Worm (Caenorhabditis elegans): ENCODE data around the gene C49F5.6.

The C49F5.6 gene

ce11 chrX:11993327-11993726 lies 5.2 kb downstream of the C49F5.6 start:
- TF ChIP-seq ama-1 (optimal IDR thresholded peaks at IDR 0.05), result no peak
- TF ChIP-seq nhr-11 (tag; optimal IDR thresholded peaks at IDR 0.05), result no peak
- no peak for TF ChIP-seq pqm-1 (tag; optimal IDR thresholded peaks at IDR 0.05)
- TF ChIP-seq nhr-28 (tag; optimal IDR thresholded peaks at IDR 0.05), result no peak
- peak; percentile 12 for TF ChIP-seq elt-2 (tag; optimal IDR thresholded peaks at IDR 0.05)
- no peak for TF ChIP-seq nhr-43 (tag; optimal IDR thresholded peaks at IDR 0.05; ENCODE audit: poor library complexity, severe bottlenecking)
- no peak for TF ChIP-seq daf-12 (tag; optimal IDR thresholded peaks at IDR 0.05)
- TF ChIP-seq jun-1 (tag; optimal IDR thresholded peaks at IDR 0.05), result no peak
- TF ChIP-seq ztf-4 (tag; optimal IDR thresholded peaks at IDR 0.05), result no peak

- TF ChIP-seq tbx-2 (tag; optimal IDR thresholded peaks at IDR 0.05) (no peak), aly-2 (tag; optimal IDR thresholded peaks at IDR 0.05) (no peak), ceh-28 (tag; optimal IDR thresholded peaks at IDR 0.05) (no peak), nfya-1 (tag; optimal IDR thresholded peaks at IDR 0.05; ENCODE audit: insufficient read depth) (no peak), fkh-2 (tag; optimal IDR thresholded peaks at IDR 0.05) (no peak), hmg-11 (tag; optimal IDR thresholded peaks at IDR 0.05) (no peak), elt-3 (tag; optimal IDR thresholded peaks at IDR 0.05) (no peak), ztf-4 (tag; optimal IDR thresholded peaks at IDR 0.05) (no peak), ceh-82 (tag; optimal IDR thresholded peaks at IDR 0.05) (no peak), fos-1 (tag; optimal IDR thresholded peaks at IDR 0.05) (no peak), ztf-11 (tag; optimal IDR thresholded peaks at IDR 0.05) (no peak), nhr-11 (tag; optimal IDR thresholded peaks at IDR 0.05) (no peak), nhr-28 (tag; optimal IDR thresholded peaks at IDR 0.05) (no peak)
Observed at ce11 chrX:11994484-11994883, 6.4 kb downstream of the C49F5.6 start, which contains the start of gene C49F5.7. C49F5.7 (plus strand) TSS chrX:11994784.

DNA sequence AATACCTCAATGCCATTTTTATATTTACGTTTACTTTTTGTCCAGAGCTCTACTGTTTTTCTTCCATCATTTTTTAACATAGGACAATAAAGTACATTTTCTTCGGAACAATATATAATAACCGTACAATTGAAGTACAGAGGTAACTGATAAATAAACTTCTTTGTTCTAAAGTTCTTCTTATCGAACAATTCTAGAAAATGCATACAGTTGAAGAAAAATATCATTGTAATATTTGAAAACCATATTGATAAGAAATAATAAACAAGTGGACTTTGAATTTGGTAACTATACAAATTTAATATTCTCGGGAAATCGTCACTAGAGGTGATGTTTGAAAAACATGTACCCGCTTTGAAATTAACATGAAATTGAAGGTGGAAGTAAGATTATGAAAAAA lies 8.5 kb downstream of the C49F5.6 start:
- TF ChIP-seq unc-39 (tag; optimal IDR thresholded peaks at IDR 0.05) (no peak), ZK546.5 (tag; optimal IDR thresholded peaks at IDR 0.05) (no peak), hmg-11 (tag; optimal IDR thresholded peaks at IDR 0.05) (no peak), elt-2 (tag; optimal IDR thresholded peaks at IDR 0.05) (peak; percentile 32), egl-5 (tag; optimal IDR thresholded peaks at IDR 0.05) (no peak), fos-1 (tag; optimal IDR thresholded peaks at IDR 0.05) (no peak), mml-1 (tag; optimal IDR thresholded peaks at IDR 0.05) (no peak), ztf-11 (tag; optimal IDR thresholded peaks at IDR 0.05) (no peak), snpc-4 (tag; optimal IDR thresholded peaks at IDR 0.05) (no peak), sea-2 (GFP tag; optimal IDR thresholded peaks at IDR 0.05) (no peak), ztf-4 (tag; optimal IDR thresholded peaks at IDR 0.05) (no peak), pha-4 (tag; optimal IDR thresholded peaks at IDR 0.05) (peak; percentile 42), ceh-82 (tag; optimal IDR thresholded peaks at IDR 0.05) (no peak), daf-12 (tag; optimal IDR thresholded peaks at IDR 0.05) (no peak), nhr-28 (tag; optimal IDR thresholded peaks at IDR 0.05) (no peak), elt-3 (tag; optimal IDR thresholded peaks at IDR 0.05) (no peak), nfya-1 (tag; optimal IDR thresholded peaks at IDR 0.05; ENCODE audit: insufficient read depth) (no peak), jun-1 (tag; optimal IDR thresholded peaks at IDR 0.05) (no peak), unc-62 (GFP tag; optimal IDR thresholded peaks at IDR 0.05) (no peak), R02D3.7 (tag; optimal IDR thresholded peaks at IDR 0.05) (no peak), pqm-1 (tag; optimal IDR thresholded peaks at IDR 0.05) (peak; percentile 66), tbx-2 (tag; optimal IDR thresholded peaks at IDR 0.05) (no peak), nhr-12 (tag; optimal IDR thresholded peaks at IDR 0.05) (no peak), mdl-1 (tag; optimal IDR thresholded peaks at IDR 0.05) (no peak), eor-1 (tag; optimal IDR thresholded peaks at IDR 0.05) (no peak), ceh-9 (tag; optimal IDR thresholded peaks at IDR 0.05) (no peak)

ce11 chrX:11999573-11999972 lies 11.5 kb downstream of the C49F5.6 start:
- TF ChIP-seq hmg-11 (tag; optimal IDR thresholded peaks at IDR 0.05) (no peak), nhr-25 (tag; optimal IDR thresholded peaks at IDR 0.05) (no peak), ceh-28 (tag; optimal IDR thresholded peaks at IDR 0.05) (no peak), pqm-1 (tag; optimal IDR thresholded peaks at IDR 0.05) (peak; percentile 36), skn-1 (tag; optimal IDR thresholded peaks at IDR 0.05) (no peak), nhr-43 (tag; optimal IDR thresholded peaks at IDR 0.05; ENCODE audit: poor library complexity, severe bottlenecking) (no peak), sea-2 (GFP tag; optimal IDR thresholded peaks at IDR 0.05) (no peak), elt-2 (tag; optimal IDR thresholded peaks at IDR 0.05) (peak; percentile 45), unc-39 (tag; optimal IDR thresholded peaks at IDR 0.05) (no peak), elt-1 (tag; optimal IDR thresholded peaks at IDR 0.05) (no peak), nhr-67 (tag; optimal IDR thresholded peaks at IDR 0.05) (no peak), ztf-11 (tag; optimal IDR thresholded peaks at IDR 0.05) (no peak), lsy-12 (tag; optimal IDR thresholded peaks at IDR 0.05) (no peak), egl-5 (tag; optimal IDR thresholded peaks at IDR 0.05) (no peak)
